Fruit fly (Drosophila melanogaster) whole organism, wandering third instar larva: ENCODE measurements around the gene CG16798.

Experiments used
- CG9705 ChIP-seq: fragments of 200-800 bp; sonication (Bioruptor generic); optimal IDR thresholded peaks from 2 replicates; lab custom pipeline; 2018; ENCODE audit warnings: missing biosample characterization, mild to moderate bottlenecking, missing genetic modification characterization
- Hr78 ChIP-seq: fragments of >200 bp; optimal IDR thresholded peaks from 2 replicates; lab custom pipeline; 2017; ENCODE audit warnings: missing biosample characterization, missing genetic modification characterization
- Myc ChIP-seq: fragments of >200 bp; optimal IDR thresholded peaks from 2 replicates; lab custom pipeline; 2017
- dl ChIP-seq, 2 experiments: fragments of 175-275, 200-275 bp in 1 of 2; fragments of 200-275 bp in 1 of 2; sonication (Bioruptor generic); optimal IDR thresholded peaks; lab custom pipeline; 2018; ENCODE audit warnings: mild to moderate bottlenecking in 2 of 2, missing biosample characterization in 2 of 2, missing genetic modification characterization in 2 of 2, moderate library complexity in 2 of 2; ENCODE audit not compliant: partially characterized antibody in 2 of 2, insufficient read depth in 1 of 2
- ey ChIP-seq: fragments of 200-800 bp; sonication (Bioruptor generic); optimal IDR thresholded peaks from 2 replicates; lab custom pipeline; 2016; ENCODE audit warnings: missing biosample characterization, missing genetic modification characterization
- h ChIP-seq: fragments of 200-800 bp; sonication (Bioruptor generic); optimal IDR thresholded peaks from 3 replicates; lab custom pipeline; 2016; ENCODE audit warnings: missing biosample characterization, mild to moderate bottlenecking, missing genetic modification characterization
- lola ChIP-seq: fragments of >200 bp; optimal IDR thresholded peaks from 2 replicates; lab custom pipeline; 2017; ENCODE audit warnings: missing biosample characterization, missing genetic modification characterization
- pan ChIP-seq: fragments of >200 bp; optimal IDR thresholded peaks from 2 replicates; lab custom pipeline; 2017
- psq ChIP-seq: fragments of 200-800 bp; sonication (Bioruptor generic); optimal IDR thresholded peaks from 3 replicates; lab custom pipeline; 2017; ENCODE audit warnings: missing biosample characterization, mild to moderate bottlenecking, missing genetic modification characterization, moderate library complexity
- sv ChIP-seq: fragments of 200-800 bp; sonication (Bioruptor generic); optimal IDR thresholded peaks from 3 replicates; lab custom pipeline; 2016; ENCODE audit warnings: missing biosample characterization, missing genetic modification characterization
- woc ChIP-seq: sonication (Bioruptor generic); optimal IDR thresholded peaks from 2 replicates; lab custom pipeline; 2016; ENCODE audit warnings: missing biosample characterization, mild to moderate bottlenecking, missing genetic modification characterization

DNA sequence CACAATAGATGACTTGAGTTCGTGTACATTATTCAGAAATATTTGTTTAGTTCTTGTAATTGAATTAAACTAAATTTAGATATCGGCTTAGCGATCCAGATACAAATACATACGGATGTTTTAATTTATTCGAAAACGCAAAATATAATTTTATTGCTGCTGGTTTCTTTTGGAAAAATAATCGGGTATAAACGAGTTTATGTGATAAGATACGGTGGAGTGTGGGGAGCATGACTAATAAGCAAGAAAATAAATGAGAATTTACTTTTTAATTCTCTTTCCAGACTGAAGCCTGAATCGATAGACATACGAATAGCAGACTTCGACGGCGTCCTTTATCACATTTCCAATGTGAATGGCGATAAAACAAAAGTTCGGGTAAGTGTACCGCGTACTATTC lies 37.9 kb upstream of the CG16798 start:
- TF ChIP-seq lola (GFP tag; lab: Kevin White, UChicago) = no peak
- TF ChIP-seq psq (GFP tag; lab: Kevin White, UChicago) = no peak
- no peak for TF ChIP-seq dl (GFP tag; optimal IDR thresholded peaks at IDR 0.05; lab: Kevin White, UChicago; ENCODE audit: insufficient read depth in 1 of 2, partially characterized antibody in 2 of 2)
- no peak for TF ChIP-seq CG9705 (GFP tag; lab: Kevin White, UChicago)
- TF ChIP-seq Myc (lab: Kevin White, UChicago) = no peak
- no peak for TF ChIP-seq sv
- no peak for TF ChIP-seq Hr78 (GFP tag; lab: Kevin White, UChicago)
- TF ChIP-seq h = no peak
- no peak for TF ChIP-seq ey
- no peak for TF ChIP-seq pan (lab: Kevin White, UChicago)
- no peak for TF ChIP-seq woc
